Fruit fly (Drosophila melanogaster) whole organism, wandering third instar larva: Measurements from ENCODE around the gene Gtpx.

Source experiments
- Abd-B ChIP-seq: fragments of >200 bp; optimal IDR thresholded peaks from 2 replicates; lab custom pipeline; 2017; ENCODE audit warnings: missing biosample characterization, missing genetic modification characterization
- Dfd ChIP-seq: fragments of >200 bp; optimal IDR thresholded peaks from 2 replicates; lab custom pipeline; 2017; ENCODE audit warnings: missing biosample characterization, missing genetic modification characterization
- GATAd ChIP-seq: sonication (Bioruptor generic); optimal IDR thresholded peaks from 2 replicates; lab custom pipeline; 2016; ENCODE audit warnings: missing biosample characterization, missing genetic modification characterization
- Jra ChIP-seq: sonication (Bioruptor generic); optimal IDR thresholded peaks from 2 replicates; lab custom pipeline; 2016; ENCODE audit warnings: missing biosample characterization, missing genetic modification characterization
- OdsH ChIP-seq: fragments of 200-800 bp; sonication (Bioruptor generic); optimal IDR thresholded peaks from 2 replicates; lab custom pipeline; 2016; ENCODE audit warnings: missing biosample characterization, mild to moderate bottlenecking, missing genetic modification characterization
- Rel ChIP-seq, 2 experiments: fragments of 200-800 bp; sonication (Bioruptor generic) in 1 of 2; optimal IDR thresholded peaks; 2 replicates in 1 of 2; 3 replicates in 1 of 2; lab custom pipeline; 2016 to 2019; ENCODE audit warnings: mild to moderate bottlenecking in 2 of 2, missing biosample characterization in 2 of 2, missing genetic modification characterization in 2 of 2, moderate library complexity in 1 of 2
- foxo ChIP-seq, 2 experiments: fragments of 200-800 bp; sonication (Bioruptor generic); optimal IDR thresholded peaks; 2 replicates in 1 of 2; 3 replicates in 1 of 2; lab custom pipeline; 2016 to 2017; ENCODE audit warnings: missing biosample characterization in 2 of 2, missing genetic modification characterization in 2 of 2
- jim ChIP-seq: fragments of 175-275, 200-325 bp; sonication (Bioruptor generic); optimal IDR thresholded peaks from 2 replicates; lab custom pipeline; 2016; ENCODE audit warnings: missing biosample characterization, mild to moderate bottlenecking, missing genetic modification characterization
- lola ChIP-seq: fragments of >200 bp; optimal IDR thresholded peaks from 2 replicates; lab custom pipeline; 2017; ENCODE audit warnings: missing biosample characterization, missing genetic modification characterization
- pan ChIP-seq: fragments of >200 bp; optimal IDR thresholded peaks from 2 replicates; lab custom pipeline; 2017
- psq ChIP-seq: fragments of 200-800 bp; sonication (Bioruptor generic); optimal IDR thresholded peaks from 3 replicates; lab custom pipeline; 2017; ENCODE audit warnings: missing biosample characterization, mild to moderate bottlenecking, missing genetic modification characterization, moderate library complexity
- tai ChIP-seq: sonication (Bioruptor generic); optimal IDR thresholded peaks from 2 replicates; lab custom pipeline; 2016; ENCODE audit warnings: missing biosample characterization, missing genetic modification characterization

DNA sequence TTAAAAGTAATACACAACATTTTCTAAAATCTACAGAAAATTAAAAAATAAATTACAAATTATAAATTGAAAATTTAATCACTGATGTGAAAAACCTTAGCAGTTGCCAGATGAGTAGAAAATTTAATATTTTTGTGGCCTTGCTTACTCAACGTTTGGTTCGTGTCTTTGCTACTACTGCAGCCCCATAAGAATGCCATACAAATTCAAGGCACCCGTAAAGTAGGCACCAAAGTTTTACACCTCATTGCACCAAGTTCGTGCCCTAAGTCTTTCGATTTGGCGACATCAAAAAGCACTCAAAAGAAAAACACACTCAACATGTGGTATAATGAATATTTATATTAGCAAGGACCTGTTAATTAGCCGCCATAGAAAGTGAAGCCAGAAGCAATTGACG is 49.1 kb upstream of the Gtpx start:
- TF ChIP-seq Jra (GFP tag; lab: Kevin White, UChicago) (no peak), pan (lab: Kevin White, UChicago) (no peak), psq (GFP tag; lab: Kevin White, UChicago) (no peak), Dfd (GFP tag; lab: Kevin White, UChicago) (no peak), OdsH (GFP tag; lab: Kevin White, UChicago) (no peak), GATAd (GFP tag; lab: Kevin White, UChicago) (no peak), foxo (GFP tag; optimal IDR thresholded peaks at IDR 0.05; lab: Kevin White, UChicago) (no peak), Rel (GFP tag; optimal IDR thresholded peaks at IDR 0.05; lab: Kevin White, UChicago) (no peak), Rel (tag; optimal IDR thresholded peaks at IDR 0.05; lab: Kevin White, UChicago) (no peak), lola (GFP tag; lab: Kevin White, UChicago) (no peak), Abd-B (GFP tag; lab: Kevin White, UChicago) (no peak), jim (no peak), tai (GFP tag; lab: Kevin White, UChicago) (no peak)
